Worm (Caenorhabditis elegans): Measurements from ENCODE around the gene fem-2.

DNA sequence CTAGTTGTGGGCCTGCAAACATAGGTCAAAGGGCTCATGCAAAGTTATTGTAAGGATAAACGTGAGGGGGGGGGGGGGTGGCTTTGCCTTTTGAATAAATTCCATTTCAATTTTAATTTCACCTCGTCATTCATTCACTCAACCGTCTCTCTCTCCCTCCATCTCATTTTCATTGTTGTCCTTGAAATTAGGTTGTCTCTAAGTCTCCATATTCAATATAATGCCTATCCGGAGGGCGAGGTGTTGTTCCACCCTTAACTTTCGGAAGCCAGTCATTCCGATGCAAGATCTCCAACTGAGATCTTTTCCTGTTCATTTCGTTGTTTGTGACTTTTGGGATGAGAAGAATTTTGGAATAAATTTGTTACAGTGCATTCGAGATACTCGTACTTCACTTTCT is 22.8 kb upstream of the fem-2 start:
- TF ChIP-seq elt-2 (tag; optimal IDR thresholded peaks at IDR 0.05) (no peak), ama-1 (optimal IDR thresholded peaks at IDR 0.05) (no peak), ahr-1 (tag; optimal IDR thresholded peaks at IDR 0.05) (no peak), dve-1 (tag; optimal IDR thresholded peaks at IDR 0.05) (no peak), pha-4 (tag; optimal IDR thresholded peaks at IDR 0.05) (no peak)
